Worm (Caenorhabditis elegans) whole organism, L4 larva: ENCODE data around the gene atg-2.
A peak's percentile ranks its signal among the peaks of the same experiment; 100 is the strongest.

Source experiments
- D1046.2 ChIP-seq: fragments of 200-800 bp; sonication (Bioruptor generic); IDR thresholded peaks from 2 replicates; pipeline ENCODE4 v1.3.6; 2022; ENCODE audit warnings: missing genetic modification characterization, missing compliant biosample characterization
- F10B5.3 ChIP-seq: sonication (generic microtip); optimal IDR thresholded peaks from 2 replicates; lab custom pipeline; 2016; ENCODE audit warnings: mild to moderate bottlenecking, missing genetic modification characterization, missing compliant biosample characterization
- F26F4.8 ChIP-seq: fragments of 200-800 bp; sonication (Bioruptor generic); conservative IDR thresholded peaks from 2 replicates; pipeline ENCODE4 v1.3.6; 2022; ENCODE audit warnings: missing genetic modification characterization, missing compliant biosample characterization
- F37D6.2 ChIP-seq: sonication (generic microtip); optimal IDR thresholded peaks from 2 replicates; lab custom pipeline; 2016; ENCODE audit warnings: mild to moderate bottlenecking, missing genetic modification characterization, missing compliant biosample characterization
- F44E2.7 ChIP-seq: fragments of 200-800 bp; sonication (Bioruptor generic); IDR thresholded peaks from 2 replicates; pipeline ENCODE4 v2.1.2; 2022; ENCODE audit warnings: missing genetic modification characterization, missing compliant biosample characterization
- Y48G9A.11 ChIP-seq: fragments of 200-800 bp; sonication (Bioruptor generic); IDR thresholded peaks from 2 replicates; pipeline ENCODE4 v1.3.6; 2022; ENCODE audit warnings: missing genetic modification reagents, missing genetic modification characterization, missing compliant biosample characterization
- Y5F2A.4 ChIP-seq: fragments of 200-800 bp; sonication (Bioruptor generic); optimal IDR thresholded peaks from 2 replicates; lab custom pipeline; 2018; ENCODE audit warnings: mild to moderate bottlenecking, missing genetic modification characterization, missing compliant biosample characterization
- Y75B8A.6 ChIP-seq: fragments of 200-800 bp; sonication (Bioruptor generic); IDR thresholded peaks from 2 replicates; pipeline ENCODE4 v1.3.6; 2022; ENCODE audit warnings: missing genetic modification reagents, missing genetic modification characterization, missing compliant biosample characterization
- ZK337.2 ChIP-seq: fragments of 200-800 bp; sonication (Bioruptor generic); IDR thresholded peaks from 2 replicates; pipeline ENCODE4 v1.3.6; 2022; ENCODE audit warnings: missing genetic modification reagents, missing genetic modification characterization, missing compliant biosample characterization
- aha-1 ChIP-seq: fragments of 150-350 bp; peaks from one replicate; lab custom pipeline; 2014; ENCODE audit warnings: missing biosample characterization, missing genetic modification characterization
- aly-2 ChIP-seq: sonication (generic microtip); optimal IDR thresholded peaks from 2 replicates; lab custom pipeline; 2018; ENCODE audit warnings: missing biosample characterization, missing genetic modification characterization
- arid-1 ChIP-seq: fragments of 200-800 bp; sonication (Bioruptor generic); conservative IDR thresholded peaks from 2 replicates; pipeline ENCODE4 v1.3.6; 2022; ENCODE audit warnings: missing genetic modification reagents, missing genetic modification characterization, missing compliant biosample characterization
- ceh-20 ChIP-seq: fragments of 200-800 bp; sonication (Bioruptor generic); IDR thresholded peaks from 2 replicates; pipeline ENCODE4 v1.3.6; 2022; ENCODE audit warnings: missing genetic modification reagents, missing genetic modification characterization, missing compliant biosample characterization
- ceh-44 ChIP-seq: fragments of 200-800 bp; sonication (Bioruptor generic); IDR thresholded peaks from 2 replicates; pipeline ENCODE4 v1.3.6; 2022; ENCODE audit warnings: missing genetic modification reagents, missing genetic modification characterization, missing compliant biosample characterization
- ces-1 ChIP-seq: fragments of 150-350 bp; sonication (generic microtip); optimal IDR thresholded peaks from 4 replicates; lab custom pipeline; 2014; ENCODE audit warnings: missing biosample characterization, missing genetic modification reagents, missing genetic modification characterization
- cey-2 ChIP-seq: sonication (generic microtip); optimal IDR thresholded peaks from 3 replicates; lab custom pipeline; 2017; ENCODE audit warnings: missing genetic modification characterization, mild to moderate bottlenecking, missing compliant biosample characterization, antibody characterized with exemption, borderline replicate concordance; ENCODE audit not compliant: insufficient read depth
- ctbp-1 ChIP-seq: fragments of 200-800 bp; sonication (Bioruptor generic); IDR thresholded peaks from 2 replicates; pipeline ENCODE4 v1.3.6; 2022; ENCODE audit warnings: missing genetic modification reagents, missing genetic modification characterization, missing compliant biosample characterization
- daf-12 ChIP-seq: fragments of 150-350 bp; optimal IDR thresholded peaks from 2 replicates; lab custom pipeline; 2014; ENCODE audit warnings: missing biosample characterization, missing genetic modification reagents, missing genetic modification characterization
- daf-16 ChIP-seq, 3 experiments: sonication (generic microtip); optimal IDR thresholded peaks; 2 replicates each; lab custom pipeline; 2016 to 2017; ENCODE audit warnings: missing genetic modification characterization in 3 of 3, missing genetic modification reagents in 3 of 3, mild to moderate bottlenecking in 2 of 3, missing compliant biosample characterization in 2 of 3, missing biosample characterization in 1 of 3, moderate library complexity in 1 of 3
- daf-19 ChIP-seq: fragments of 200-800 bp; sonication (Bioruptor generic); conservative IDR thresholded peaks from 2 replicates; pipeline ENCODE4 v1.3.6; 2022; ENCODE audit warnings: missing genetic modification characterization, missing compliant biosample characterization
- daf-8 ChIP-seq: fragments of 200-800 bp; sonication (Bioruptor generic); IDR thresholded peaks from 2 replicates; pipeline ENCODE4 v1.3.6; 2022; ENCODE audit warnings: missing genetic modification characterization, missing compliant biosample characterization
- dmd-8 ChIP-seq: fragments of 200-800 bp; sonication (Bioruptor generic); IDR thresholded peaks from 2 replicates; pipeline ENCODE4 v1.3.6; 2022; ENCODE audit warnings: missing genetic modification characterization, missing compliant biosample characterization
- dmd-9 ChIP-seq: fragments of 200-800 bp; sonication (Bioruptor generic); IDR thresholded peaks from 2 replicates; pipeline ENCODE4 v1.3.6; 2022; ENCODE audit warnings: missing genetic modification reagents, missing genetic modification characterization, missing compliant biosample characterization
- dpl-1 ChIP-seq: fragments of 150-350 bp; optimal IDR thresholded peaks from 2 replicates; lab custom pipeline; 2014; ENCODE audit warnings: missing biosample characterization, missing genetic modification reagents, missing genetic modification characterization
- duxl-1 ChIP-seq: sonication (generic microtip); optimal IDR thresholded peaks from 2 replicates; lab custom pipeline; 2016; ENCODE audit warnings: mild to moderate bottlenecking, missing genetic modification characterization, moderate library complexity, missing compliant biosample characterization; ENCODE audit not compliant: poor library complexity
- egl-43 ChIP-seq: fragments of 200-800 bp; sonication (Bioruptor generic); IDR thresholded peaks from 2 replicates; pipeline ENCODE4 v1.3.6; 2022; ENCODE audit warnings: missing genetic modification reagents, missing genetic modification characterization, missing compliant biosample characterization
- hmg-1.1 ChIP-seq: fragments of 200-800 bp; sonication (Bioruptor generic); IDR thresholded peaks from 2 replicates; pipeline ENCODE4 v1.3.6; 2022; ENCODE audit warnings: missing genetic modification reagents, missing genetic modification characterization, missing compliant biosample characterization
- jun-1 ChIP-seq: fragments of 150-350 bp; optimal IDR thresholded peaks from 2 replicates; lab custom pipeline; 2014; ENCODE audit warnings: missing biosample characterization, missing genetic modification reagents, missing genetic modification characterization
- lir-3 ChIP-seq: sonication (generic microtip); optimal IDR thresholded peaks from 2 replicates; lab custom pipeline; 2016; ENCODE audit warnings: mild to moderate bottlenecking, missing genetic modification characterization, missing compliant biosample characterization
- mdt-29 ChIP-seq: fragments of 200-800 bp; sonication (Bioruptor generic); IDR thresholded peaks from 2 replicates; pipeline ENCODE4 v1.3.6; 2022; ENCODE audit warnings: missing genetic modification reagents, missing genetic modification characterization, missing compliant biosample characterization
- mes-2 ChIP-seq: sonication (generic microtip); optimal IDR thresholded peaks from 2 replicates; lab custom pipeline; 2016; ENCODE audit warnings: missing genotype, mild to moderate bottlenecking, missing genetic modification characterization, missing compliant biosample characterization; ENCODE audit not compliant: poor library complexity, severe bottlenecking
- mxl-3 ChIP-seq: fragments of 200-800 bp; sonication (Bioruptor generic); optimal IDR thresholded peaks from 2 replicates; lab custom pipeline; 2018; ENCODE audit warnings: mild to moderate bottlenecking, missing genetic modification characterization, missing compliant biosample characterization
- nhr-10 ChIP-seq: fragments of 150-350 bp; optimal IDR thresholded peaks from 2 replicates; lab custom pipeline; 2014; ENCODE audit warnings: missing biosample characterization, missing genetic modification characterization
- nhr-102 ChIP-seq: sonication (generic microtip); optimal IDR thresholded peaks from 2 replicates; lab custom pipeline; 2016; ENCODE audit warnings: mild to moderate bottlenecking, missing genetic modification characterization, moderate library complexity, missing compliant biosample characterization
- nhr-11 ChIP-seq: fragments of 150-350 bp; optimal IDR thresholded peaks from 2 replicates; lab custom pipeline; 2014; ENCODE audit warnings: missing biosample characterization, missing genetic modification characterization
- nhr-111 ChIP-seq: fragments of 200-800 bp; sonication (Bioruptor generic); optimal IDR thresholded peaks from 2 replicates; lab custom pipeline; 2018; ENCODE audit warnings: mild to moderate bottlenecking, missing genetic modification characterization, missing compliant biosample characterization
- nhr-28 ChIP-seq: fragments of 150-350 bp; optimal IDR thresholded peaks from 2 replicates; lab custom pipeline; 2014; ENCODE audit warnings: missing biosample characterization, missing genetic modification characterization
- nhr-41 ChIP-seq: fragments of 200-800 bp; sonication (Bioruptor generic); IDR thresholded peaks from 2 replicates; pipeline ENCODE4 v1.3.6; 2022; ENCODE audit warnings: missing genetic modification reagents, missing genetic modification characterization, missing compliant biosample characterization
- nhr-42 ChIP-seq: fragments of 200-800 bp; sonication (Bioruptor generic); IDR thresholded peaks from 2 replicates; pipeline ENCODE4 v1.3.6; 2022; ENCODE audit warnings: missing genetic modification characterization, missing compliant biosample characterization
- nhr-76 ChIP-seq: fragments of 150-350 bp; optimal IDR thresholded peaks from 2 replicates; lab custom pipeline; 2014; ENCODE audit warnings: missing biosample characterization, missing genetic modification characterization
- pha-4 ChIP-seq, 2 experiments: fragments of 150-350 bp in 1 of 2; fragments of 200-800 bp in 1 of 2; sonication (Bioruptor generic) in 1 of 2; IDR thresholded peaks in 1 of 2; optimal IDR thresholded peaks in 1 of 2; 2 replicates each; pipeline versions ENCODE4 v1.3.6 to Lab custom; 2014 to 2022; ENCODE audit warnings: missing genetic modification characterization in 2 of 2, missing genetic modification reagents in 2 of 2, missing biosample characterization in 1 of 2, missing compliant biosample characterization in 1 of 2
- saeg-2 ChIP-seq: fragments of 200-800 bp; sonication (Bioruptor generic); IDR thresholded peaks from 2 replicates; pipeline ENCODE4 v1.3.6; 2022; ENCODE audit warnings: missing genetic modification reagents, missing genetic modification characterization, missing compliant biosample characterization
- sdz-12 ChIP-seq: fragments of 200-800 bp; sonication (Bioruptor generic); optimal IDR thresholded peaks from 2 replicates; lab custom pipeline; 2018; ENCODE audit warnings: mild to moderate bottlenecking, missing genetic modification characterization, missing compliant biosample characterization
- snpc-1.2 ChIP-seq: fragments of 200-800 bp; sonication (Bioruptor generic); IDR thresholded peaks from 2 replicates; pipeline ENCODE4 v1.3.6; 2022; ENCODE audit warnings: missing genetic modification reagents, missing genetic modification characterization, missing compliant biosample characterization
- unc-62 ChIP-seq, 3 experiments: fragments of 150-350 bp in 1 of 3; sonication (generic microtip); optimal IDR thresholded peaks in 2 of 3; peaks in 1 of 3; 1 replicate in 1 of 3; 2 replicates in 2 of 3; lab custom pipeline; 2014 to 2017; ENCODE audit warnings: missing biosample characterization in 3 of 3, missing genetic modification characterization in 3 of 3, missing genetic modification reagents in 3 of 3, missing genotype in 1 of 3
- vab-7 ChIP-seq: fragments of 200-800 bp; sonication (Bioruptor generic); IDR thresholded peaks from 2 replicates; pipeline ENCODE4 v1.3.6; 2022; ENCODE audit warnings: missing genetic modification reagents, missing genetic modification characterization, missing compliant biosample characterization
- zag-1 ChIP-seq: fragments of 150-350 bp; optimal IDR thresholded peaks from 2 replicates; lab custom pipeline; 2014; ENCODE audit warnings: missing biosample characterization, missing genetic modification characterization
- zfp-2 ChIP-seq: sonication (generic microtip); optimal IDR thresholded peaks from 2 replicates; lab custom pipeline; 2016; ENCODE audit warnings: mild to moderate bottlenecking, missing genetic modification characterization, missing compliant biosample characterization
- zfp-3 ChIP-seq: fragments of 200-800 bp; sonication (Bioruptor generic); conservative IDR thresholded peaks from 2 replicates; pipeline ENCODE4 v1.3.6; 2022; ENCODE audit warnings: missing genetic modification reagents, missing genetic modification characterization, missing compliant biosample characterization
- zip-2 ChIP-seq: fragments of 150-350 bp; optimal IDR thresholded peaks from 2 replicates; lab custom pipeline; 2014; ENCODE audit warnings: missing biosample characterization, missing genetic modification characterization

atg-2 gene

DNA sequence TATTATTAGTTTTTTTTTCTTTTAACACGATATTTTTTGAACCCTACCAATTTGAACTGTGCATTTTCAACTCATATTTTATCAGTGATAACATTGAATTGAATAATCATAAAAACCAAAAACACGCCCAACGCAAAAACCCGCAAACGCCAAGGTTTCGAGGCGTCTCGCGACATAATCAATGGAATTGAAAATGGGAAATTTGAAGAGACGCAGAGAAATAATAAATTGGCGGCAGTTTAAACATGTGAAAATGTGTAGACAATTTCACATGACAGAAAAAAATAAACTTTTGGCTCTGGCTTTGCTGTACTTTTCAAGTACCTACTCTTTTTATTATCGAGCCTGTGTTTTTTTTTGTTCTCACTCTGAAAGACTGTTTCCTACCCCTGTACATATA lies 1.7 kb upstream of the atg-2 start (continued):
- peak; percentile 84 for TF ChIP-seq dpl-1 (GFP tag; lab: Kevin White, UChicago)
- TF ChIP-seq ZK337.2 = no peak
- no peak for TF ChIP-seq daf-12
- no peak for TF ChIP-seq saeg-2
- no peak for TF ChIP-seq ces-1 (GFP tag; lab: Kevin White, UChicago)
- TF ChIP-seq zfp-2 (tag; lab: Kevin White, UChicago) = no peak
- TF ChIP-seq daf-19 (GFP tag; lab: Robert Waterston, UW) = no peak
- no peak for TF ChIP-seq sdz-12 (GFP tag; lab: Kevin White, UChicago)
- no peak for TF ChIP-seq jun-1 (tag; lab: Kevin White, UChicago)
- no peak for TF ChIP-seq nhr-102 (tag; lab: Kevin White, UChicago)
- TF ChIP-seq egl-43 = no peak
- TF ChIP-seq nhr-10 (tag; lab: Kevin White, UChicago) = no peak
- TF ChIP-seq pha-4 (GFP tag; IDR thresholded peaks at IDR 0.05; lab: Robert Waterston, UW) = peak; percentile 23; the same call in 1 of the 2 replicates
- no peak for TF ChIP-seq pha-4 (tag; optimal IDR thresholded peaks at IDR 0.05; lab: Kevin White, UChicago)
- TF ChIP-seq zfp-3 (GFP tag; lab: Robert Waterston, UW) = no peak
- TF ChIP-seq F37D6.2 (tag; lab: Kevin White, UChicago) = no peak
- TF ChIP-seq dmd-9 = no peak
- no peak for TF ChIP-seq nhr-11 (tag; lab: Kevin White, UChicago)
- no peak for TF ChIP-seq F26F4.8 (GFP tag; lab: Robert Waterston, UW)
- peak; percentile 76 for TF ChIP-seq aha-1 (tag; lab: Kevin White, UChicago)
- no peak for TF ChIP-seq duxl-1
- TF ChIP-seq hmg-1.1 = peak; percentile 56
- peak; percentile 71 for TF ChIP-seq nhr-28
- TF ChIP-seq lir-3 (tag; lab: Kevin White, UChicago) = no peak
- no peak for TF ChIP-seq vab-7 (GFP tag; lab: Robert Waterston, UW)
- no peak for TF ChIP-seq Y75B8A.6 (GFP tag; lab: Robert Waterston, UW)
- TF ChIP-seq zip-2 = no peak
- no peak for TF ChIP-seq daf-16 (GFP tag; optimal IDR thresholded peaks at IDR 0.05; lab: Kevin White, UChicago)
- TF ChIP-seq daf-16 (tag; optimal IDR thresholded peaks at IDR 0.05; lab: Kevin White, UChicago) = peak; percentile 87
- no peak for TF ChIP-seq cey-2 (tag; lab: Kevin White, UChicago)
- no peak for TF ChIP-seq mdt-29
- no peak for TF ChIP-seq F10B5.3 (tag; lab: Kevin White, UChicago)
- no peak for TF ChIP-seq nhr-111 (GFP tag; lab: Kevin White, UChicago)
- no peak for TF ChIP-seq unc-62 (GFP tag; optimal IDR thresholded peaks at IDR 0.05 in 1 of 2; lab: Kevin White, UChicago)
- no peak for TF ChIP-seq unc-62 (tag; optimal IDR thresholded peaks at IDR 0.05; lab: Kevin White, UChicago)
- TF ChIP-seq nhr-41 (GFP tag; lab: Robert Waterston, UW) = no peak
- no peak for TF ChIP-seq ceh-20 (GFP tag; lab: Robert Waterston, UW)
- no peak for TF ChIP-seq D1046.2
- no peak for TF ChIP-seq snpc-1.2 (GFP tag; lab: Robert Waterston, UW)
- TF ChIP-seq mxl-3 (GFP tag; lab: Kevin White, UChicago) = no peak
- peak; percentile 47 for TF ChIP-seq mes-2 (tag; lab: Kevin White, UChicago)
- TF ChIP-seq dmd-8 (GFP tag; lab: Robert Waterston, UW) = no peak
- TF ChIP-seq zag-1 (tag; lab: Kevin White, UChicago) = no peak
- no peak for TF ChIP-seq Y48G9A.11
- TF ChIP-seq Y5F2A.4 = no peak
- no peak for TF ChIP-seq ceh-44 (GFP tag; lab: Robert Waterston, UW)
- TF ChIP-seq aly-2 (tag; lab: Kevin White, UChicago) = no peak
- no peak for TF ChIP-seq ctbp-1 (GFP tag; lab: Robert Waterston, UW)
- no peak for TF ChIP-seq nhr-76 (tag; lab: Kevin White, UChicago)
- TF ChIP-seq F44E2.7 (GFP tag; lab: Robert Waterston, UW) = no peak
- no peak for TF ChIP-seq daf-8 (GFP tag; lab: Robert Waterston, UW)
- no peak for TF ChIP-seq arid-1 (GFP tag; lab: Robert Waterston, UW)
- TF ChIP-seq nhr-42 = no peak
